Fruit fly (Drosophila melanogaster) whole organism, embryonic: ENCODE results near the gene Lim3.

ENCODE experiments used
- CG13624 ChIP-seq: fragments of 200-800 bp; sonication (Bioruptor generic); optimal IDR thresholded peaks from 2 replicates; lab custom pipeline; 2016; ENCODE audit warnings: missing biosample characterization, missing genetic modification characterization
- CG31224 ChIP-seq: fragments of 200-800 bp; sonication (Bioruptor generic); IDR thresholded peaks from 2 replicates; pipeline ENCODE4 v1.3.6; 2022; ENCODE audit warnings: missing biosample characterization, missing genetic modification characterization
- D19B ChIP-seq: fragments of 200-800 bp; sonication (Bioruptor generic); optimal IDR thresholded peaks from 2 replicates; lab custom pipeline; 2017; ENCODE audit warnings: missing biosample characterization, mild to moderate bottlenecking, missing genetic modification characterization
- Ssrp ChIP-seq: fragments of 200-800 bp; sonication (Bioruptor generic); optimal IDR thresholded peaks from 2 replicates; lab custom pipeline; 2018; ENCODE audit warnings: missing biosample characterization, mild to moderate bottlenecking, missing genetic modification characterization, moderate library complexity
- dpn ChIP-seq, 2 experiments: fragments of 200-800 bp; sonication (Bioruptor generic); optimal IDR thresholded peaks; 3 replicates each; lab custom pipeline; 2016; ENCODE audit warnings: missing biosample characterization in 2 of 2, missing genetic modification characterization in 2 of 2

Gene Lim3

dm6 chr2L:19033288-19033687 is 74.9 kb downstream of the Lim3 start, which contains the start of gene hook (continued):
- TF ChIP-seq D19B (GFP tag; lab: Kevin White, UChicago) (no peak), CG13624 (GFP tag; lab: Kevin White, UChicago) (no peak), Ssrp (tag; lab: Kevin White, UChicago) (no peak), dpn (GFP tag; optimal IDR thresholded peaks at IDR 0.05; lab: Kevin White, UChicago) (no peak), CG31224 (GFP tag; lab: Robert Waterston, UW) (no peak)
